Fruit fly (Drosophila melanogaster): ENCODE measurements around the gene vers.

dm6 chr3L:12127294-12128029 lies 11.6 kb downstream of the vers start, which contains the start of the genes Ir68b and CG34241:
- no peak for TF ChIP-seq toe (GFP tag; optimal IDR thresholded peaks at IDR 0.05)
- no peak for TF ChIP-seq bab1 (GFP tag; optimal IDR thresholded peaks at IDR 0.05)
- no peak for TF ChIP-seq Mnt (GFP tag; optimal IDR thresholded peaks at IDR 0.05)

Measured in whole organism, adult.